Worm (Caenorhabditis elegans) whole organism, L1 larva: ENCODE measurements around the gene gegf-1.

Experiments
- C04F5.9 ChIP-seq: sonication (generic microtip); optimal IDR thresholded peaks from 2 replicates; lab custom pipeline; 2016; ENCODE audit warnings: missing genetic modification characterization, missing compliant biosample characterization
- C16A3.4 ChIP-seq: fragments of 150-350 bp; optimal IDR thresholded peaks from 2 replicates; lab custom pipeline; 2014; ENCODE audit warnings: missing biosample characterization, missing genetic modification characterization
- aha-1 ChIP-seq: fragments of 150-350 bp; optimal IDR thresholded peaks from 2 replicates; lab custom pipeline; 2014; ENCODE audit warnings: missing biosample characterization, missing genetic modification characterization
- alr-1 ChIP-seq: fragments of 200-800 bp; sonication (Bioruptor generic); optimal IDR thresholded peaks from 2 replicates; lab custom pipeline; 2018; ENCODE audit warnings: borderline replicate concordance, mild to moderate bottlenecking, missing genetic modification characterization, missing compliant biosample characterization
- ama-1 ChIP-seq: fragments of 150-350 bp; optimal IDR thresholded peaks from 2 replicates; lab custom pipeline; 2014
- blmp-1 ChIP-seq: fragments of 150-350 bp; optimal IDR thresholded peaks from 2 replicates; lab custom pipeline; 2014; ENCODE audit warnings: missing biosample characterization, missing genetic modification characterization
- ceh-63 ChIP-seq: fragments of 200-800 bp; sonication (Bioruptor generic); optimal IDR thresholded peaks from 2 replicates; lab custom pipeline; 2018; ENCODE audit warnings: mild to moderate bottlenecking, missing genetic modification characterization, missing compliant biosample characterization
- ceh-8 ChIP-seq: fragments of 200-800 bp; sonication (Bioruptor generic); optimal IDR thresholded peaks from 2 replicates; lab custom pipeline; 2018; ENCODE audit warnings: mild to moderate bottlenecking, missing genetic modification characterization, moderate library complexity, missing compliant biosample characterization
- ceh-82 ChIP-seq, 3 experiments: fragments of 150-350 bp in 1 of 3; sonication (generic microtip) in 2 of 3; optimal IDR thresholded peaks; 2 replicates each; lab custom pipeline; 2014 to 2017; ENCODE audit warnings: missing biosample characterization in 3 of 3, missing genetic modification characterization in 3 of 3
- ceh-88 ChIP-seq: fragments of 200-800 bp; sonication (Bioruptor generic); IDR thresholded peaks from 2 replicates; pipeline ENCODE4 v1.3.6; 2022; ENCODE audit warnings: missing genetic modification characterization, missing compliant biosample characterization
- ceh-90 ChIP-seq: sonication (generic microtip); optimal IDR thresholded peaks from 2 replicates; lab custom pipeline; 2016; ENCODE audit warnings: missing genetic modification characterization, missing compliant biosample characterization
- ces-1 ChIP-seq: fragments of 150-350 bp; optimal IDR thresholded peaks from 2 replicates; lab custom pipeline; 2014; ENCODE audit warnings: missing biosample characterization, missing genetic modification reagents, missing genetic modification characterization
- dpl-1 ChIP-seq, 3 experiments: fragments of 150-350 bp in 2 of 3; sonication (generic microtip) in 1 of 3; optimal IDR thresholded peaks; 2 replicates each; lab custom pipeline; 2014 to 2017; ENCODE audit warnings: missing biosample characterization in 3 of 3, missing genetic modification characterization in 3 of 3, missing genetic modification reagents in 3 of 3
- dsc-1 ChIP-seq: sonication (generic microtip); optimal IDR thresholded peaks from 2 replicates; lab custom pipeline; 2016; ENCODE audit warnings: mild to moderate bottlenecking, missing genetic modification characterization, missing compliant biosample characterization
- efl-1 ChIP-seq, 4 experiments: fragments of 150-350 bp; optimal IDR thresholded peaks in 3 of 4; peaks in 1 of 4; 1 replicate in 1 of 4; 2 replicates in 3 of 4; lab custom pipeline; 2014; ENCODE audit warnings: missing biosample characterization in 2 of 4, missing genetic modification characterization in 2 of 4, missing genetic modification reagents in 2 of 4
- efl-3 ChIP-seq: fragments of 200-800 bp; sonication (Bioruptor generic); optimal IDR thresholded peaks from 2 replicates; lab custom pipeline; 2018; ENCODE audit warnings: mild to moderate bottlenecking, missing genetic modification characterization, missing compliant biosample characterization
- egl-27 ChIP-seq, 2 experiments: fragments of 150-350 bp in 1 of 2; sonication (generic microtip); optimal IDR thresholded peaks; 3 replicates each; lab custom pipeline; 2017 to 2018; ENCODE audit warnings: missing biosample characterization in 2 of 2, missing genetic modification characterization in 2 of 2, missing genetic modification reagents in 2 of 2
- elt-2 ChIP-seq: sonication (generic microtip); optimal IDR thresholded peaks from 2 replicates; lab custom pipeline; 2016; ENCODE audit warnings: missing genetic modification characterization, mild to moderate bottlenecking, inconsistent platforms, missing compliant biosample characterization, missing genetic modification reagents
- elt-3 ChIP-seq, 6 experiments: fragments of 150-350 bp in 1 of 6; sonication (generic microtip); optimal IDR thresholded peaks; 2 replicates each; lab custom pipeline; 2017 to 2018; ENCODE audit warnings: missing biosample characterization in 6 of 6, missing genetic modification characterization in 6 of 6, inconsistent platforms in 1 of 6
- fkh-10 ChIP-seq: sonication (generic microtip); optimal IDR thresholded peaks from 2 replicates; lab custom pipeline; 2017; ENCODE audit warnings: missing biosample characterization, missing genetic modification reagents, missing genetic modification characterization
- fkh-4 ChIP-seq: sonication (generic microtip); optimal IDR thresholded peaks from 2 replicates; lab custom pipeline; 2016; ENCODE audit warnings: missing compliant biosample characterization, missing genetic modification characterization, borderline replicate concordance
- fkh-8 ChIP-seq: sonication (generic microtip); optimal IDR thresholded peaks from 2 replicates; lab custom pipeline; 2016; ENCODE audit warnings: mild to moderate bottlenecking, missing genetic modification characterization, missing compliant biosample characterization
- grh-1 ChIP-seq: fragments of 200-800 bp; sonication (Bioruptor generic); IDR thresholded peaks from 2 replicates; pipeline ENCODE4 v1.3.6; 2022; ENCODE audit warnings: missing genetic modification reagents, missing genetic modification characterization, missing compliant biosample characterization
- hlh-17 ChIP-seq: fragments of 200-800 bp; sonication (Bioruptor generic); optimal IDR thresholded peaks from 2 replicates; lab custom pipeline; 2018; ENCODE audit warnings: missing genetic modification characterization, mild to moderate bottlenecking, missing compliant biosample characterization, moderate library complexity, borderline replicate concordance
- hpl-2 ChIP-seq: fragments of 150-350 bp; optimal IDR thresholded peaks from 2 replicates; lab custom pipeline; 2014; ENCODE audit warnings: missing biosample characterization, missing genetic modification reagents, missing genetic modification characterization
- irx-1 ChIP-seq: sonication (generic microtip); optimal IDR thresholded peaks from 2 replicates; lab custom pipeline; 2016; ENCODE audit warnings: missing genetic modification characterization, missing compliant biosample characterization
- jun-1 ChIP-seq: fragments of 150-350 bp; optimal IDR thresholded peaks from 2 replicates; lab custom pipeline; 2014; ENCODE audit warnings: missing biosample characterization, missing genetic modification reagents, missing genetic modification characterization
- lin-15B ChIP-seq: fragments of 150-350 bp; sonication (generic microtip); optimal IDR thresholded peaks from 3 replicates; lab custom pipeline; 2014; ENCODE audit warnings: missing biosample characterization, missing genetic modification characterization
- lin-35 ChIP-seq, 2 experiments: fragments of 150-350 bp; optimal IDR thresholded peaks; 2 replicates each; lab custom pipeline; 2014; ENCODE audit warnings: missing biosample characterization in 2 of 2, missing genetic modification characterization in 2 of 2, missing genetic modification reagents in 2 of 2
- mab-9 ChIP-seq: fragments of 200-800 bp; sonication (Bioruptor generic); IDR thresholded peaks from 2 replicates; pipeline ENCODE4 v1.3.6; 2022; ENCODE audit warnings: missing genetic modification reagents, missing genetic modification characterization, missing compliant biosample characterization
- mef-2 ChIP-seq: fragments of 150-350 bp; optimal IDR thresholded peaks from 2 replicates; lab custom pipeline; 2014; ENCODE audit warnings: missing biosample characterization, missing genetic modification characterization
- mep-1 ChIP-seq: fragments of 150-350 bp; optimal IDR thresholded peaks from 2 replicates; lab custom pipeline; 2014; ENCODE audit warnings: missing biosample characterization, missing genetic modification characterization
- nhr-12 ChIP-seq: sonication (generic microtip); optimal IDR thresholded peaks from 2 replicates; lab custom pipeline; 2017; ENCODE audit warnings: missing biosample characterization, missing genetic modification characterization
- nhr-237 ChIP-seq: fragments of 150-350 bp; optimal IDR thresholded peaks from 2 replicates; lab custom pipeline; 2014; ENCODE audit warnings: missing biosample characterization, missing genetic modification characterization
- nhr-28 ChIP-seq: fragments of 150-350 bp; optimal IDR thresholded peaks from 2 replicates; lab custom pipeline; 2014; ENCODE audit warnings: missing biosample characterization, missing genetic modification characterization
- nhr-47 ChIP-seq: sonication (generic microtip); optimal IDR thresholded peaks from 2 replicates; lab custom pipeline; 2016; ENCODE audit warnings: mild to moderate bottlenecking, missing genetic modification characterization, moderate library complexity, missing compliant biosample characterization
- rnt-1 ChIP-seq: sonication (generic microtip); optimal IDR thresholded peaks from 2 replicates; lab custom pipeline; 2016; ENCODE audit warnings: mild to moderate bottlenecking, missing genetic modification characterization, moderate library complexity, missing compliant biosample characterization
- snpc-4 ChIP-seq: fragments of 150-350 bp; optimal IDR thresholded peaks from 2 replicates; lab custom pipeline; 2014; ENCODE audit warnings: missing biosample characterization, missing genetic modification characterization
- sptf-1 ChIP-seq: fragments of 150-350 bp; optimal IDR thresholded peaks from 2 replicates; lab custom pipeline; 2014; ENCODE audit warnings: missing biosample characterization, missing genetic modification characterization
- sup-37 ChIP-seq: fragments of 200-800 bp; sonication (Bioruptor generic); optimal IDR thresholded peaks from 2 replicates; lab custom pipeline; 2018; ENCODE audit warnings: mild to moderate bottlenecking, missing genetic modification characterization, missing compliant biosample characterization
- tlp-1 ChIP-seq: fragments of 150-350 bp; optimal IDR thresholded peaks from 2 replicates; lab custom pipeline; 2014; ENCODE audit warnings: missing biosample characterization, missing genetic modification characterization
- unc-130 ChIP-seq: fragments of 150-350 bp; optimal IDR thresholded peaks from 2 replicates; lab custom pipeline; 2017; ENCODE audit warnings: missing biosample characterization, missing genetic modification characterization, inconsistent platforms
- unc-30 ChIP-seq: sonication (generic microtip); optimal IDR thresholded peaks from 2 replicates; lab custom pipeline; 2017; ENCODE audit warnings: missing biosample characterization, missing genetic modification characterization
- unc-62 ChIP-seq: fragments of 150-350 bp; optimal IDR thresholded peaks from 2 replicates; lab custom pipeline; 2014; ENCODE audit warnings: missing biosample characterization, missing genetic modification reagents, missing genetic modification characterization
- unc-86 ChIP-seq: sonication (generic microtip); optimal IDR thresholded peaks from 2 replicates; lab custom pipeline; 2016; ENCODE audit warnings: missing genetic modification characterization, missing compliant biosample characterization
- unc-98 ChIP-seq: fragments of 200-800 bp; sonication (Bioruptor generic); IDR thresholded peaks from 2 replicates; pipeline ENCODE4 v1.3.6; 2022; ENCODE audit warnings: missing genetic modification characterization, missing compliant biosample characterization
- vab-15 ChIP-seq: sonication (generic microtip); optimal IDR thresholded peaks from 2 replicates; lab custom pipeline; 2017; ENCODE audit warnings: missing genotype, mild to moderate bottlenecking, missing genetic modification characterization, missing compliant biosample characterization
- xbp-1 ChIP-seq: sonication (generic microtip); optimal IDR thresholded peaks from 2 replicates; lab custom pipeline; 2016; ENCODE audit warnings: missing genetic modification characterization, missing compliant biosample characterization
- zag-1 ChIP-seq: fragments of 150-350 bp; optimal IDR thresholded peaks from 2 replicates; lab custom pipeline; 2014; ENCODE audit warnings: missing biosample characterization, missing genetic modification characterization
- zip-4 ChIP-seq: fragments of 200-800 bp; sonication (Bioruptor generic); optimal IDR thresholded peaks from 2 replicates; lab custom pipeline; 2018; ENCODE audit warnings: mild to moderate bottlenecking, missing genetic modification characterization, moderate library complexity, missing compliant biosample characterization
- ztf-11 ChIP-seq, 2 experiments: sonication (generic microtip); optimal IDR thresholded peaks; 2 replicates each; lab custom pipeline; 2016 to 2017; ENCODE audit warnings: missing genetic modification characterization in 2 of 2, missing biosample characterization in 1 of 2, missing compliant biosample characterization in 1 of 2
- ztf-4 ChIP-seq: fragments of 150-350 bp; optimal IDR thresholded peaks from 2 replicates; lab custom pipeline; 2014; ENCODE audit warnings: missing biosample characterization, missing genetic modification characterization

The gegf-1 gene

ce11 chrIV:192046-192445 is 34.3 kb upstream of the gegf-1 start, which contains the start of gene Y38C1AA.12 (continued):
- TF ChIP-seq mef-2 (tag; lab: Kevin White, UChicago) (no peak), snpc-4 (tag; lab: Kevin White, UChicago) (peak; percentile 60), mep-1 (tag; lab: Kevin White, UChicago) (peak; percentile 89), unc-130 (tag; lab: Kevin White, UChicago) (peak; percentile 62), fkh-8 (tag; lab: Kevin White, UChicago) (peak; percentile 93), ztf-11 (tag; optimal IDR thresholded peaks at IDR 0.05; lab: Kevin White, UChicago) (peak in 1 of 2 experiments; percentile 97), alr-1 (tag; lab: Kevin White, UChicago) (no peak), aha-1 (no peak), egl-27 (tag; optimal IDR thresholded peaks at IDR 0.05; lab: Kevin White, UChicago) (no peak), elt-3 (tag; optimal IDR thresholded peaks at IDR 0.05; lab: Kevin White, UChicago) (peak in 2 of 6 experiments; percentile 14 to 32), dsc-1 (tag; lab: Kevin White, UChicago) (peak; percentile 93), sptf-1 (no peak), ceh-8 (GFP tag; lab: Kevin White, UChicago) (peak; percentile 54), zip-4 (GFP tag; lab: Kevin White, UChicago) (peak; percentile 70), nhr-237 (tag; lab: Kevin White, UChicago) (peak; percentile 33), ceh-82 (tag; optimal IDR thresholded peaks at IDR 0.05; lab: Kevin White, UChicago) (peak; percentile 78 to 88 (median 79)), tlp-1 (tag; lab: Kevin White, UChicago) (no peak), nhr-28 (tag; lab: Kevin White, UChicago) (no peak), blmp-1 (tag; lab: Kevin White, UChicago) (peak; percentile 50), ceh-88 (GFP tag; lab: Robert Waterston, UW) (peak; percentile 75), fkh-10 (GFP tag; lab: Kevin White, UChicago) (peak; percentile 44), C16A3.4 (tag; lab: Kevin White, UChicago) (peak; percentile 80), efl-1 (optimal IDR thresholded peaks at IDR 0.05; lab: Kevin White, UChicago) (peak; percentile 77 to 78), efl-1 (GFP tag; optimal IDR thresholded peaks at IDR 0.05 in 1 of 2; lab: Kevin White, UChicago) (peak; percentile 77 to 97), ztf-4 (peak; percentile 13), unc-62 (GFP tag; lab: Kevin White, UChicago) (no peak), grh-1 (GFP tag; lab: Robert Waterston, UW) (peak; percentile 58), ces-1 (GFP tag; lab: Kevin White, UChicago) (no peak), sup-37 (GFP tag; lab: Kevin White, UChicago) (peak; percentile 9), hpl-2 (no peak), lin-15B (peak; percentile 80), xbp-1 (tag; lab: Kevin White, UChicago) (peak; percentile 90), ceh-63 (GFP tag; lab: Kevin White, UChicago) (no peak), jun-1 (tag; lab: Kevin White, UChicago) (peak; percentile 46), fkh-4 (tag; lab: Kevin White, UChicago) (peak; percentile 96), dpl-1 (GFP tag; optimal IDR thresholded peaks at IDR 0.05; lab: Kevin White, UChicago) (peak; percentile 59 to 79 (median 73)), ama-1 (lab: Kevin White, UChicago) (no peak), zag-1 (tag; lab: Kevin White, UChicago) (no peak), mab-9 (GFP tag; lab: Robert Waterston, UW) (peak; percentile 71; the same call in 1 of the 2 replicates), efl-3 (GFP tag; lab: Kevin White, UChicago) (no peak), rnt-1 (tag; lab: Kevin White, UChicago) (peak; percentile 99), unc-30 (tag; lab: Kevin White, UChicago) (no peak), irx-1 (tag; lab: Kevin White, UChicago) (peak; percentile 97), ceh-90 (peak; percentile 95), nhr-12 (tag; lab: Kevin White, UChicago) (no peak), nhr-47 (tag; lab: Kevin White, UChicago) (peak; percentile 94), elt-2 (tag; lab: Kevin White, UChicago) (peak; percentile 73), hlh-17 (no peak), lin-35 (GFP tag; optimal IDR thresholded peaks at IDR 0.05; lab: Kevin White, UChicago) (peak; percentile 83 to 85), unc-98 (peak; percentile 82), C04F5.9 (tag; lab: Kevin White, UChicago) (peak; percentile 91), vab-15 (tag; lab: Kevin White, UChicago) (peak; percentile 79), unc-86 (tag; lab: Kevin White, UChicago) (peak; percentile 81)
